Worm (Caenorhabditis elegans): ENCODE data around the gene pitr-3.

The pitr-3 gene

ce11 chrV:9132043-9132442 is 9.2 kb downstream of the pitr-3 start, which contains the start of gene F21C10.1:
Gene F21C10.1, plus strand, starts transcription at chrV:9132343.
- TF ChIP-seq nhr-237 (tag; optimal IDR thresholded peaks at IDR 0.05) = no peak
- TF ChIP-seq egl-27 (tag; optimal IDR thresholded peaks at IDR 0.05) = no peak
- TF ChIP-seq mbf-1 (tag; optimal IDR thresholded peaks at IDR 0.05) = no peak
- no peak for TF ChIP-seq nhr-23 (tag; optimal IDR thresholded peaks at IDR 0.05)
- no peak for TF ChIP-seq sma-3 (GFP tag; optimal IDR thresholded peaks at IDR 0.05)
- no peak for TF ChIP-seq unc-39 (tag; optimal IDR thresholded peaks at IDR 0.05)
- TF ChIP-seq unc-62 (GFP tag; optimal IDR thresholded peaks at IDR 0.05) = no peak
- TF ChIP-seq nhr-25 (tag; optimal IDR thresholded peaks at IDR 0.05) = no peak
- no peak for TF ChIP-seq alr-1 (tag; optimal IDR thresholded peaks at IDR 0.05)
- TF ChIP-seq crh-2 (tag; optimal IDR thresholded peaks at IDR 0.05) = no peak
- no peak for TF ChIP-seq ZK546.5 (tag; optimal IDR thresholded peaks at IDR 0.05)
- TF ChIP-seq nhr-129 (tag; optimal IDR thresholded peaks at IDR 0.05) = no peak
- no peak for TF ChIP-seq mdl-1 (tag; optimal IDR thresholded peaks at IDR 0.05)
- no peak for TF ChIP-seq snpc-4 (tag; optimal IDR thresholded peaks at IDR 0.05)
- TF ChIP-seq nhr-10 (tag; optimal IDR thresholded peaks at IDR 0.05) = no peak
- TF ChIP-seq lin-13 (GFP tag; optimal IDR thresholded peaks at IDR 0.05) = no peak
- no peak for TF ChIP-seq mab-5 (tag; optimal IDR thresholded peaks at IDR 0.05)
- TF ChIP-seq ztf-4 (tag; optimal IDR thresholded peaks at IDR 0.05) = no peak
- TF ChIP-seq sma-9 (GFP tag; optimal IDR thresholded peaks at IDR 0.05) = no peak
- no peak for TF ChIP-seq sma-9 (tag; optimal IDR thresholded peaks at IDR 0.05)
- TF ChIP-seq R02D3.7 (tag; optimal IDR thresholded peaks at IDR 0.05) = no peak

ce11 chrV:9130766-9131165 is 10.4 kb downstream of the pitr-3 start, which contains the start of gene F21C10.19:
Gene F21C10.19, plus strand, starts transcription at chrV:9131066.
- TF ChIP-seq ama-1 (optimal IDR thresholded peaks at IDR 0.05) (no peak), nhr-6 (tag; optimal IDR thresholded peaks at IDR 0.05) (no peak)

ce11 chrV:9128562-9128961 is 12.6 kb downstream of the pitr-3 start:
- no peak for TF ChIP-seq fos-1 (tag; optimal IDR thresholded peaks at IDR 0.05)
- TF ChIP-seq elt-3 (tag; optimal IDR thresholded peaks at IDR 0.05) = no peak
- peak; percentile 75 for TF ChIP-seq nhr-21 (tag; optimal IDR thresholded peaks at IDR 0.05)
- peak; percentile 87 for TF ChIP-seq C34F6.9 (tag; optimal IDR thresholded peaks at IDR 0.05)
- TF ChIP-seq nhr-129 (tag; optimal IDR thresholded peaks at IDR 0.05) = peak; percentile 62
- TF ChIP-seq unc-55 (GFP tag; optimal IDR thresholded peaks at IDR 0.05) = peak; percentile 75
- no peak for TF ChIP-seq elt-1 (tag; optimal IDR thresholded peaks at IDR 0.05)
- peak; percentile 88 to 89 for TF ChIP-seq mdl-1 (tag; optimal IDR thresholded peaks at IDR 0.05)
- no peak for TF ChIP-seq unc-62 (GFP tag; optimal IDR thresholded peaks at IDR 0.05)
- peak; percentile 56 for TF ChIP-seq zag-1 (tag; optimal IDR thresholded peaks at IDR 0.05)
- TF ChIP-seq lin-13 (GFP tag; optimal IDR thresholded peaks at IDR 0.05) = peak; percentile 45
- TF ChIP-seq lin-39 (tag; optimal IDR thresholded peaks at IDR 0.05) = no peak
- TF ChIP-seq F13H6.1 (tag; optimal IDR thresholded peaks at IDR 0.05) = no peak
- peak; percentile 34 for TF ChIP-seq nhr-6 (tag; optimal IDR thresholded peaks at IDR 0.05)
- peak; percentile 40 for TF ChIP-seq lin-11 (tag; optimal IDR thresholded peaks at IDR 0.05)
- TF ChIP-seq sma-9 (GFP tag; optimal IDR thresholded peaks at IDR 0.05) = peak; percentile 73
- TF ChIP-seq sma-9 (tag; optimal IDR thresholded peaks at IDR 0.05) = no peak
- peak; percentile 66 for TF ChIP-seq crh-2 (tag; optimal IDR thresholded peaks at IDR 0.05)
- no peak for TF ChIP-seq gmeb-1 (tag; optimal IDR thresholded peaks at IDR 0.05)
- peak in 1 of 2 experiments; percentile 76 for TF ChIP-seq lsy-2 (tag; optimal IDR thresholded peaks at IDR 0.05)

- TF ChIP-seq unc-55 (GFP tag; optimal IDR thresholded peaks at IDR 0.05) (no peak), elt-1 (tag; optimal IDR thresholded peaks at IDR 0.05) (no peak), Y55F3AM.14 (GFP tag; optimal IDR thresholded peaks at IDR 0.05) (no peak), ceh-16 (tag; optimal IDR thresholded peaks at IDR 0.05) (no peak), sma-3 (GFP tag; optimal IDR thresholded peaks at IDR 0.05) (no peak), mbf-1 (tag; optimal IDR thresholded peaks at IDR 0.05) (no peak), lsy-2 (tag; optimal IDR thresholded peaks at IDR 0.05) (no peak), elt-3 (tag; optimal IDR thresholded peaks at IDR 0.05) (no peak), nhr-129 (tag; optimal IDR thresholded peaks at IDR 0.05) (no peak)
Observed at ce11 chrV:9127773-9128172, 13.4 kb downstream of the pitr-3 start, which contains the start of gene F21C10.3. Gene F21C10.3, plus strand, starts transcription at chrV:9128073.

- TF ChIP-seq nhr-6 (tag; optimal IDR thresholded peaks at IDR 0.05) = no peak
- TF ChIP-seq mbf-1 (tag; optimal IDR thresholded peaks at IDR 0.05) = no peak
- no peak for TF ChIP-seq skn-1 (tag; optimal IDR thresholded peaks at IDR 0.05)
- no peak for TF ChIP-seq unc-62 (GFP tag; optimal IDR thresholded peaks at IDR 0.05)
- no peak for TF ChIP-seq fos-1 (tag; optimal IDR thresholded peaks at IDR 0.05)
Observed at ce11 chrV:9126316-9126715, 14.9 kb downstream of the pitr-3 start, which contains the start of gene F21C10.4. Gene F21C10.4, plus strand, starts transcription at chrV:9126616.

Data from whole organism, L2 larva.